Worm (Caenorhabditis elegans) whole organism, L3 larva: ENCODE measurements around the gene C03B1.2.

ENCODE experiments used
- fos-1 ChIP-seq: fragments of 150-350 bp; optimal IDR thresholded peaks from 2 replicates; lab custom pipeline; 2014; ENCODE audit warnings: missing biosample characterization, missing genetic modification characterization
- nhr-23 ChIP-seq: fragments of 150-350 bp; optimal IDR thresholded peaks from 2 replicates; lab custom pipeline; 2014; ENCODE audit warnings: missing biosample characterization, missing genetic modification reagents, missing genetic modification characterization
- nhr-237 ChIP-seq: fragments of 150-350 bp; optimal IDR thresholded peaks from 2 replicates; lab custom pipeline; 2014; ENCODE audit warnings: missing biosample characterization, missing genetic modification characterization
- nhr-67 ChIP-seq: fragments of 150-350 bp; optimal IDR thresholded peaks from 2 replicates; lab custom pipeline; 2014; ENCODE audit warnings: missing biosample characterization, missing genetic modification characterization
- pqm-1 ChIP-seq: fragments of 150-350 bp; optimal IDR thresholded peaks from 2 replicates; lab custom pipeline; 2017; ENCODE audit warnings: missing biosample characterization, missing genetic modification characterization, inconsistent platforms
- tbx-2 ChIP-seq: sonication (generic microtip); optimal IDR thresholded peaks from 2 replicates; lab custom pipeline; 2016; ENCODE audit warnings: mild to moderate bottlenecking, missing genetic modification characterization, missing compliant biosample characterization
- unc-39 ChIP-seq: sonication (generic microtip); optimal IDR thresholded peaks from 4 replicates; lab custom pipeline; 2017; ENCODE audit warnings: missing biosample characterization, missing genetic modification characterization

ce11 chrX:6391491-6391890, 21.7 kb downstream of the C03B1.2 start, which contains the start of gene igcm-2:
- TF ChIP-seq nhr-67, result no peak
- TF ChIP-seq unc-39 (tag; lab: Kevin White, UChicago), result no peak
- TF ChIP-seq pqm-1, result no peak
- TF ChIP-seq nhr-237 (tag; lab: Kevin White, UChicago), result no peak
- no peak for TF ChIP-seq tbx-2 (tag; lab: Kevin White, UChicago)
- TF ChIP-seq fos-1 (tag; lab: Kevin White, UChicago), result no peak
- no peak for TF ChIP-seq nhr-23 (tag; lab: Kevin White, UChicago)
